Fruit fly (Drosophila melanogaster) whole organism, embryonic: Measurements from ENCODE around the gene CG31988.
A peak's percentile ranks its signal among the peaks of the same experiment; 100 is the strongest.

ENCODE experiments used
- Awh ChIP-seq: fragments of 200-800 bp; sonication (Bioruptor generic); IDR thresholded peaks from 2 replicates; pipeline ENCODE4, ENCODE4 v1.3.6; 2022; ENCODE audit warnings: missing biosample characterization, missing genetic modification characterization
- Bgb ChIP-seq: fragments of 200-800 bp; sonication (Bioruptor generic); IDR thresholded peaks from 2 replicates; pipeline ENCODE4 v1.3.6; 2022; ENCODE audit warnings: missing biosample characterization, missing genetic modification characterization; ENCODE audit not compliant: partially characterized antibody
- BtbVII ChIP-seq: fragments of 200-800 bp; sonication (Bioruptor generic); optimal IDR thresholded peaks from 3 replicates; lab custom pipeline; 2017; ENCODE audit warnings: missing biosample characterization, mild to moderate bottlenecking, missing genetic modification characterization
- CG10147 ChIP-seq: fragments of 200-800 bp; sonication (Bioruptor generic); optimal IDR thresholded peaks from 2 replicates; lab custom pipeline; 2019; ENCODE audit warnings: missing biosample characterization, mild to moderate bottlenecking, missing genetic modification characterization, moderate library complexity
- CG11560 ChIP-seq: fragments of 200-800 bp; sonication (Bioruptor generic); IDR thresholded peaks from 3 replicates; pipeline ENCODE4 v1.3.6; 2022; ENCODE audit warnings: missing biosample characterization, missing genetic modification characterization
- CG15073 ChIP-seq: fragments of 200-800 bp; sonication (Bioruptor generic); optimal IDR thresholded peaks from 2 replicates; lab custom pipeline; 2016; ENCODE audit warnings: missing biosample characterization, missing genetic modification characterization
- CG1529 ChIP-seq: fragments of 200-800 bp; sonication (Bioruptor generic); optimal IDR thresholded peaks from 3 replicates; lab custom pipeline; 2018; ENCODE audit warnings: missing biosample characterization, missing genetic modification characterization
- CG16863 ChIP-seq: fragments of 200-800 bp; sonication (Bioruptor generic); optimal IDR thresholded peaks from 3 replicates; lab custom pipeline; 2016; ENCODE audit warnings: missing biosample characterization, missing genetic modification characterization
- CG17802 ChIP-seq: fragments of 200-800 bp; sonication (Bioruptor generic); optimal IDR thresholded peaks from 2 replicates; lab custom pipeline; 2018; ENCODE audit warnings: missing biosample characterization, mild to moderate bottlenecking, missing genetic modification characterization, moderate library complexity
- CG1832 ChIP-seq: fragments of 200-800 bp; sonication (Bioruptor generic); optimal IDR thresholded peaks from 2 replicates; lab custom pipeline; 2017; ENCODE audit warnings: missing biosample characterization, mild to moderate bottlenecking, missing genetic modification characterization, inconsistent platforms
- CG2120 ChIP-seq: fragments of 200-800 bp; sonication (Bioruptor generic); optimal IDR thresholded peaks from 3 replicates; lab custom pipeline; 2016; ENCODE audit warnings: missing biosample characterization, missing genetic modification characterization
- CG3065 ChIP-seq: fragments of 200-800 bp; sonication (Bioruptor generic); optimal IDR thresholded peaks from 2 replicates; lab custom pipeline; 2016; ENCODE audit warnings: missing biosample characterization, missing genetic modification characterization
- CG32767 ChIP-seq: fragments of 200-800 bp; sonication (Bioruptor generic); IDR thresholded peaks from 2 replicates; pipeline ENCODE4 v1.3.6; 2022; ENCODE audit warnings: missing biosample characterization, missing genetic modification characterization
- CG4854 ChIP-seq: fragments of 200-800 bp; sonication (Bioruptor generic); optimal IDR thresholded peaks from 2 replicates; lab custom pipeline; 2016; ENCODE audit warnings: missing biosample characterization, missing genetic modification characterization, inconsistent platforms
- CG7372 ChIP-seq: fragments of 200-800 bp; sonication (Bioruptor generic); IDR thresholded peaks from 2 replicates; pipeline ENCODE4 v1.3.6; 2022; ENCODE audit warnings: missing biosample characterization, missing genetic modification characterization
- CG8478 ChIP-seq: fragments of >200 bp; optimal IDR thresholded peaks from 2 replicates; lab custom pipeline; 2018
- CkIIα-i1 ChIP-seq: fragments of 200-800 bp; sonication (Bioruptor generic); IDR thresholded peaks from 2 replicates; pipeline ENCODE4 v1.3.6; 2022; ENCODE audit warnings: missing biosample characterization, missing genetic modification characterization
- Dek ChIP-seq: fragments of 200-800 bp; sonication (Bioruptor generic); optimal IDR thresholded peaks from 3 replicates; lab custom pipeline; 2019; ENCODE audit warnings: missing biosample characterization, mild to moderate bottlenecking, missing genetic modification characterization, moderate library complexity
- Dll ChIP-seq: fragments of 200-800 bp; sonication (Bioruptor generic); IDR thresholded peaks from 4 replicates; pipeline ENCODE4 v1.3.6; 2022; ENCODE audit warnings: missing biosample characterization, missing genetic modification characterization; ENCODE audit not compliant: partially characterized antibody
- Ets65A ChIP-seq: fragments of 200-800 bp; sonication (Bioruptor generic); peaks from one replicate; lab custom pipeline; 2016; ENCODE audit warnings: missing biosample characterization, missing genetic modification characterization
- Fer1 ChIP-seq: fragments of 200-800 bp; sonication (Bioruptor generic); optimal IDR thresholded peaks from 2 replicates; lab custom pipeline; 2017; ENCODE audit warnings: missing biosample characterization, mild to moderate bottlenecking, missing genetic modification characterization
- Hmr ChIP-seq: fragments of 200-800 bp; sonication (Bioruptor generic); optimal IDR thresholded peaks from 3 replicates; lab custom pipeline; 2017; ENCODE audit warnings: mild to moderate bottlenecking, missing biosample characterization, missing genetic modification reagents, missing genetic modification characterization
- Lim3 ChIP-seq: fragments of 200-800 bp; sonication (Bioruptor generic); IDR thresholded peaks from 2 replicates; pipeline ENCODE4 v1.3.6; 2022; ENCODE audit warnings: missing biosample characterization, missing genetic modification characterization
- Lpt ChIP-seq: fragments of >200 bp; optimal IDR thresholded peaks from 2 replicates; lab custom pipeline; 2018; ENCODE audit warnings: missing biosample characterization, missing genetic modification characterization
- NK7.1 ChIP-seq: fragments of 200-800 bp; sonication (Bioruptor generic); optimal IDR thresholded peaks from 3 replicates; lab custom pipeline; 2016; ENCODE audit warnings: missing biosample characterization, missing genetic modification characterization
- NfI ChIP-seq: fragments of 200-800 bp; sonication (Bioruptor generic); optimal IDR thresholded peaks from 3 replicates; lab custom pipeline; 2018; ENCODE audit warnings: missing biosample characterization, mild to moderate bottlenecking, missing genetic modification characterization, moderate library complexity
- Rfx ChIP-seq: fragments of 200-800 bp; sonication (Bioruptor generic); IDR thresholded peaks from 2 replicates; pipeline ENCODE4 v1.3.6; 2022; ENCODE audit warnings: missing biosample characterization, missing genetic modification characterization
- Six4 ChIP-seq: fragments of 200-800 bp; sonication (Bioruptor generic); optimal IDR thresholded peaks from 2 replicates; lab custom pipeline; 2016; ENCODE audit warnings: missing biosample characterization, missing genetic modification characterization
- Ssrp ChIP-seq: fragments of 200-800 bp; sonication (Bioruptor generic); optimal IDR thresholded peaks from 2 replicates; lab custom pipeline; 2018; ENCODE audit warnings: missing biosample characterization, mild to moderate bottlenecking, missing genetic modification characterization, moderate library complexity
- Vsx1 ChIP-seq: fragments of 200-800 bp; sonication (Bioruptor generic); optimal IDR thresholded peaks from 2 replicates; lab custom pipeline; 2017; ENCODE audit warnings: missing biosample characterization, mild to moderate bottlenecking, missing genetic modification characterization, missing genetic modification reagents
- az2 ChIP-seq: fragments of 200-800 bp; sonication (Bioruptor generic); optimal IDR thresholded peaks from 3 replicates; lab custom pipeline; 2016; ENCODE audit warnings: missing biosample characterization, missing genetic modification characterization
- chif ChIP-seq, 2 experiments: fragments of 200-800 bp; sonication (Bioruptor generic); optimal IDR thresholded peaks; 3 replicates each; lab custom pipeline; 2016; ENCODE audit warnings: missing biosample characterization in 2 of 2, missing genetic modification characterization in 2 of 2
- croc ChIP-seq: fragments of 200-800 bp; sonication (Bioruptor generic); conservative IDR thresholded peaks from 3 replicates; pipeline ENCODE4 v1.3.6; 2022; ENCODE audit warnings: missing biosample characterization, missing genetic modification characterization
- en ChIP-seq: fragments of 200-800 bp; sonication (Bioruptor generic); optimal IDR thresholded peaks from 2 replicates; lab custom pipeline; 2016; ENCODE audit warnings: missing biosample characterization, missing genetic modification characterization
- fd102C ChIP-seq: fragments of 200-800 bp; sonication (Bioruptor generic); optimal IDR thresholded peaks from 2 replicates; lab custom pipeline; 2018; ENCODE audit warnings: missing biosample characterization, mild to moderate bottlenecking, missing genetic modification characterization, moderate library complexity
- fd64A ChIP-seq: fragments of 200-800 bp; sonication (Bioruptor generic); optimal IDR thresholded peaks from 3 replicates; lab custom pipeline; 2018; ENCODE audit warnings: missing biosample characterization, mild to moderate bottlenecking, missing genetic modification characterization
- gce ChIP-seq: fragments of 200-800 bp; sonication (Bioruptor generic); IDR thresholded peaks from 3 replicates; pipeline ENCODE4 v1.3.6; 2022; ENCODE audit warnings: missing biosample characterization, missing genetic modification characterization
- gsb-n ChIP-seq: fragments of 200-800 bp; sonication (Bioruptor generic); optimal IDR thresholded peaks from 3 replicates; lab custom pipeline; 2018; ENCODE audit warnings: missing biosample characterization, mild to moderate bottlenecking, missing genetic modification characterization
- her ChIP-seq: fragments of 200-800 bp; sonication (Bioruptor generic); optimal IDR thresholded peaks from 2 replicates; lab custom pipeline; 2016; ENCODE audit warnings: missing biosample characterization, missing genetic modification characterization
- ken ChIP-seq: fragments of 200-800 bp; sonication (Bioruptor generic); IDR thresholded peaks from 3 replicates; pipeline ENCODE4 v1.3.6; 2022; ENCODE audit warnings: missing biosample characterization, missing genetic modification characterization
- lab ChIP-seq: fragments of 200-800 bp; sonication (Bioruptor generic); optimal IDR thresholded peaks from 3 replicates; lab custom pipeline; 2017; ENCODE audit warnings: missing biosample characterization, missing genetic modification characterization, mild to moderate bottlenecking, moderate library complexity, missing genetic modification reagents
- lov ChIP-seq, 2 experiments: fragments of 200-800 bp in 1 of 2; fragments of >200 bp in 1 of 2; sonication (Bioruptor generic) in 1 of 2; IDR thresholded peaks in 1 of 2; optimal IDR thresholded peaks in 1 of 2; 2 replicates in 1 of 2; 3 replicates in 1 of 2; pipeline versions ENCODE4 v1.3.6 to Lab custom; 2017 to 2022; ENCODE audit warnings: missing biosample characterization in 1 of 2, missing genetic modification characterization in 1 of 2
- prd ChIP-seq, 3 experiments: fragments of >200 bp in 2 of 3; fragments of 200-800 bp in 1 of 3; sonication (Bioruptor generic) in 1 of 3; optimal IDR thresholded peaks in 2 of 3; IDR thresholded peaks in 1 of 3; 2 replicates in 2 of 3; 3 replicates in 1 of 3; pipeline versions ENCODE4 v1.3.6 to Lab custom; 2017 to 2022; ENCODE audit warnings: missing biosample characterization in 1 of 3, missing genetic modification characterization in 1 of 3
- sens-2 ChIP-seq: fragments of 200-800 bp; sonication (Bioruptor generic); IDR thresholded peaks from 2 replicates; pipeline ENCODE4 v1.3.6; 2022; ENCODE audit warnings: missing biosample characterization, missing genetic modification characterization
- sisA ChIP-seq: fragments of 200-800 bp; sonication (Bioruptor generic); IDR thresholded peaks from 2 replicates; pipeline ENCODE4 v1.3.6; 2022; ENCODE audit warnings: missing biosample characterization, missing genetic modification characterization
- stwl ChIP-seq: fragments of 200-800 bp; sonication (Bioruptor generic); optimal IDR thresholded peaks from 3 replicates; lab custom pipeline; 2018; ENCODE audit warnings: missing biosample characterization, mild to moderate bottlenecking, missing genetic modification characterization, moderate library complexity
- tna ChIP-seq: fragments of 200-800 bp; sonication (Bioruptor generic); IDR thresholded peaks from 2 replicates; pipeline ENCODE4 v1.3.6; 2022; ENCODE audit warnings: missing biosample characterization, missing genetic modification characterization; ENCODE audit not compliant: partially characterized antibody
- tx ChIP-seq: fragments of 200-800 bp; sonication (Bioruptor generic); optimal IDR thresholded peaks from 2 replicates; lab custom pipeline; 2016; ENCODE audit warnings: missing biosample characterization, missing genetic modification characterization
- unpg ChIP-seq: fragments of 200-800 bp; sonication (Bioruptor generic); optimal IDR thresholded peaks from 3 replicates; lab custom pipeline; 2018; ENCODE audit warnings: missing biosample characterization, mild to moderate bottlenecking, missing genetic modification characterization, moderate library complexity
- z ChIP-seq: fragments of 200-800 bp; sonication (Bioruptor generic); IDR thresholded peaks from 3 replicates; pipeline ENCODE4 v1.3.6; 2022; ENCODE audit warnings: missing biosample characterization, missing genetic modification characterization

CG31988 gene

DNA sequence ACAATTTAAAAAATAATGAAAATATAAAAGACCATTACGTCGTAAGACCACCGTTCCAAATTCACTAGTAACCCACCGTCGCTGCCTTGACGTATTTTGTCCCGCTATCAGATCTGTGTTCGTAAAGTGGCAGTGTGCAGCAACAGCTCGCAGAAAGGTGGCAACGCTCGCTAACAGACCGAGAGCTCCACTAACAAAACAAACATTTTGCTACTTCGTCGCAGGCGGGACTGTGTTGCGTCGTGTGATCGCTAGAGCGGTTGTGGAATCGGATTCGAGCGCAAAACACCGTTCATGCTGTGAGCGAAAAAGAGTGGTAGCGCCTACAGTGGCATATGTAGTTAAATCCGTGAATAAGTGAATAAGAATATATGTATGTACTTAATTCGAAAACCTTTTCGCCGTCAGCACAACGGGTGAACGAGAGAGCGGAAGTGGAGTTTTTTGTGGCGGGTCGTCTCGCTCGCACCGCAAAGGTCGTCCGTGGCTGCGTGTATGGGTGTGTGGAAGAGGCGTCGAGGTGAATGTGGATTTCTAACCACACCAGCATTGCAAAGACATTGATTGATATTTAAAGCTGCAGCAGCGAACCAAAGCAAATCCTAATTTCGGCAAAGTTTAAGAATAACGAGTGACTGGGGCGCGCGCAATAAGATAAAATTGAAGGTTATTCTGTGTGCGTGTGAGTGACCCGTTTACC lies 34.6 kb upstream of the CG31988 start, which contains the start of gene Hr39 (continued):
- TF ChIP-seq lab (GFP tag; lab: Kevin White, UChicago) (peak; percentile 30), fd102C (GFP tag; lab: Kevin White, UChicago) (no peak), fd64A (GFP tag; lab: Kevin White, UChicago) (no peak), CG7372 (no peak), her (no peak), tx (GFP tag; lab: Kevin White, UChicago) (no peak), Vsx1 (GFP tag; lab: Kevin White, UChicago) (no peak), Hmr (GFP tag; lab: Kevin White, UChicago) (peak; percentile 50), Dll (no peak), gce (GFP tag; lab: Robert Waterston, UW) (no peak), Bgb (GFP tag; lab: Robert Waterston, UW) (no peak), Ssrp (tag; lab: Kevin White, UChicago) (no peak), unpg (no peak), CG8478 (lab: Kevin White, UChicago) (peak; percentile 60), prd (optimal IDR thresholded peaks at IDR 0.05; lab: Kevin White, UChicago) (no peak), prd (GFP tag; IDR thresholded peaks at IDR 0.05; lab: Robert Waterston, UW) (no peak), en (GFP tag; lab: Kevin White, UChicago) (no peak), lov (optimal IDR thresholded peaks at IDR 0.05; lab: Kevin White, UChicago) (no peak), lov (GFP tag; IDR thresholded peaks at IDR 0.05; lab: Robert Waterston, UW) (no peak), chif (GFP tag; optimal IDR thresholded peaks at IDR 0.05; lab: Kevin White, UChicago) (peak in 1 of 2 experiments; percentile 38), tna (GFP tag; lab: Robert Waterston, UW) (no peak), BtbVII (GFP tag; lab: Kevin White, UChicago) (peak; percentile 40), CG16863 (GFP tag; lab: Kevin White, UChicago) (no peak), stwl (tag; lab: Kevin White, UChicago) (peak; percentile 66), z (GFP tag; lab: Robert Waterston, UW) (no peak), Lim3 (GFP tag; lab: Robert Waterston, UW) (no peak), CG10147 (no peak), Lpt (GFP tag; lab: Kevin White, UChicago) (no peak), CkIIα-i1 (GFP tag; lab: Robert Waterston, UW) (no peak), Six4 (GFP tag; lab: Kevin White, UChicago) (no peak), Fer1 (GFP tag; lab: Kevin White, UChicago) (peak; percentile 57), CG15073 (GFP tag; lab: Kevin White, UChicago) (no peak), Awh (GFP tag; lab: Robert Waterston, UW) (no peak), ken (GFP tag; lab: Robert Waterston, UW) (no peak), CG32767 (GFP tag; lab: Robert Waterston, UW) (no peak), NfI (GFP tag; lab: Kevin White, UChicago) (peak; percentile 32), Rfx (no peak), Dek (no peak), sisA (no peak), Ets65A (GFP tag; lab: Kevin White, UChicago) (peak; percentile 94), CG1832 (peak; percentile 70), CG2120 (GFP tag; lab: Kevin White, UChicago) (peak; percentile 14), az2 (GFP tag; lab: Kevin White, UChicago) (no peak), sens-2 (GFP tag; lab: Robert Waterston, UW) (no peak), croc (GFP tag; lab: Robert Waterston, UW) (no peak), CG17802 (tag; lab: Kevin White, UChicago) (peak; percentile 69), CG11560 (tag; lab: Robert Waterston, UW) (no peak), CG3065 (GFP tag; lab: Kevin White, UChicago) (no peak), NK7.1 (GFP tag; lab: Kevin White, UChicago) (no peak), CG4854 (no peak), gsb-n (no peak), CG1529 (GFP tag; lab: Kevin White, UChicago) (no peak)
